Worm (Caenorhabditis elegans): ENCODE results near the gene nhr-88.

- no peak for TF ChIP-seq ref-1 (GFP tag; conservative IDR thresholded peaks at IDR 0.05)
- TF ChIP-seq ztf-29 (GFP tag; IDR thresholded peaks at IDR 0.05) = no peak
- no peak for TF ChIP-seq tab-1 (GFP tag; IDR thresholded peaks at IDR 0.05)
- no peak for TF ChIP-seq cog-1 (tag; optimal IDR thresholded peaks at IDR 0.05)
- no peak for TF ChIP-seq med-1 (GFP tag; optimal IDR thresholded peaks at IDR 0.05; ENCODE audit: insufficient read depth)
- TF ChIP-seq T22C8.4 (GFP tag; IDR thresholded peaks at IDR 0.05) = no peak
- no peak for TF ChIP-seq ztf-23 (GFP tag; IDR thresholded peaks at IDR 0.05)
- no peak for TF ChIP-seq klf-2 (GFP tag; conservative IDR thresholded peaks at IDR 0.05)
These were observed 13.7 kb downstream of the nhr-88 start for ce11 chrII:2990089-2990488.
